Fruit fly (Drosophila melanogaster): ENCODE data around the gene CG43293.

DNA sequence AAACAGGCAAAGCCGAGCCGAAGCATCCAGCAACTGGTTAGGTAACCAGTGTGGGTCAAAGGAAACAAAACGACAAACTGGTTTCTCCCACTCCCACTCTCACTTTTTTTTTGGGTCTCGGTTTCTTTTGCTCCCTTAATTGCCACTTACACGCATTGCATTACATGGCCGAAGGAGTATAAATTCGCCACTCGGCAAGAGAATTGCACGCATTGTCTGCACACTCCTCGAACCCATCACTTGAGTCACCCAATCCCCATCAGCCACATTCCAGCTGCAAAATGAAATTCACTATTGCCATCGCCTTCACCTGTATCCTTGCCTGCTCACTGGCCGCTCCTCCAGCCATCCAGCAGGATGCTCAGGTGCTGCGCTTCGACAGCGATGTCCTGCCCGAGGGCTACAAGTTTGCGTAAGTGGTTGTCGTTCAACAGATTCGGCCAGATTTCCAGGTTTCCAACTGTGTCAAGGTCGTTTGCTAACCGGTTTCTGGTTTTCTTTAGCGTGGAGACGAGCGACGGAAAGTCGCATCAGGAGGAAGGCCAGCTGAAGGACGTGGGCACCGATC, 41.7 kb upstream of the CG43293 start, which contains the start of gene Lcp65Ad:
- TF ChIP-seq cnc (optimal IDR thresholded peaks at IDR 0.05) = no peak
- no peak for TF ChIP-seq cic (GFP tag; optimal IDR thresholded peaks at IDR 0.05)
- no peak for TF ChIP-seq CG5204 (GFP tag; optimal IDR thresholded peaks at IDR 0.05)
- TF ChIP-seq CG33017 (tag; optimal IDR thresholded peaks at IDR 0.05) = no peak

Measured in whole organism, adult.